Fruit fly (Drosophila melanogaster): ENCODE results near the gene bai.

- TF ChIP-seq CG8478 (optimal IDR thresholded peaks at IDR 0.05) (no peak), CTCF (optimal IDR thresholded peaks at IDR 0.05) (no peak)
Measured at dm6 chr3R:24996502-24996901, 42.7 kb upstream of the bai start.

Data from S2 (cell line).